Fruit fly (Drosophila melanogaster): ENCODE data around the gene CG15286.
A peak's percentile ranks its signal among the peaks of the same experiment; 100 is the strongest.

Gene CG15286

DNA sequence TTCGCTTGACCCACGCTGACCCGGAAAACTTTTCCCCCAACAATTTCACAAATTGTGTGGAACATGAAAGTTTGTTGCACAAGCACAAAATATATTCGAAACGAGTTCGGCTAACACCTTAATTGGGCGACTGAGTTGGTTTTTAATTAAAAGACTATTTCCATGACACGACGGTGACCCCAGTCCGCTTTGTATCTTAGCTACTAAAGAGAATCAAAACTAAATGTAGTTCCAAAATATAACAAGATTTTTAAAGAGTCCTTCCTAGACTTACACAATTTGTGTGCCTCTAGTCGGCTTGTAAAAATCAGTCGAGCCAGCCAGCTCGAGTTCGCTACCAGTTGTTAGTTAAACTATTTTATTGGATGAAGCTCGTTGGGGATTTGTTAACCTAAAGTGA is at the start of gene CG15286:
Gene CG15286, plus strand, starts transcription at position 301 of the 400 bp plus-strand sequence.
- TF ChIP-seq Snoo (tag; optimal IDR thresholded peaks at IDR 0.05) (no peak), CG8301 (tag; optimal IDR thresholded peaks at IDR 0.05) (no peak), CG15710 (tag; optimal IDR thresholded peaks at IDR 0.05) (no peak), CG34367 (tag; optimal IDR thresholded peaks at IDR 0.05) (no peak), Pif1A (GFP tag; optimal IDR thresholded peaks at IDR 0.05) (no peak), rn (GFP tag; IDR thresholded peaks at IDR 0.05) (no peak), D1 (tag; optimal IDR thresholded peaks at IDR 0.05) (no peak), CG12605 (GFP tag; IDR thresholded peaks at IDR 0.05) (no peak), CG14655 (GFP tag; optimal IDR thresholded peaks at IDR 0.05) (no peak), CG13204 (GFP tag; optimal IDR thresholded peaks at IDR 0.05) (no peak), EcR (GFP tag; optimal IDR thresholded peaks at IDR 0.05) (no peak), CG17806 (tag; optimal IDR thresholded peaks at IDR 0.05) (no peak), gl (tag; optimal IDR thresholded peaks at IDR 0.05) (no peak), Pif1B (GFP tag; optimal IDR thresholded peaks at IDR 0.05) (no peak), fd96Ca (GFP tag; IDR thresholded peaks at IDR 0.05) (no peak), Ets98B (GFP tag; IDR thresholded peaks at IDR 0.05) (no peak), CG9948 (tag; optimal IDR thresholded peaks at IDR 0.05) (no peak), CG4496 (GFP tag; IDR thresholded peaks at IDR 0.05) (no peak), CG10348 (GFP tag; IDR thresholded peaks at IDR 0.05) (no peak), CG8159 (tag; optimal IDR thresholded peaks at IDR 0.05) (no peak)

DNA sequence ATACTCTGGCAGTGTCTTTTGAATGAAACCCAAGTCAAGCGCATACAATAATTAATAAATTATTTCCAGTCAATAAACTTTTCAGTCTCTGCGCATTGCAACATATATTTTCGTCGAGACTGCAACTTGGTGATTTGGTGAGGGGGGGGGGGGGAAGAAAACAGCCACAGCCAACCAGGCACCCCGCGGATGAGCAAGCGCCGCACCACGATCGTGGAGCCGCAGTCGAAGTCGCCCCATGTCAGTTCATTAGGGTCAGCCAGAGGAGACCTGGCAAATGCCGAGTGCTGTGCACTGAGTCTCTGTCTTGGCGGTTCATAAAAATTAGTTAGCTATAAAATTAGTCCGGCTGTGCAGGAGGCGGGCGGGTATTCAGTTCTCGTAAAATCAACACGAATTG is 45.3 kb upstream of the CG15286 start:
- TF ChIP-seq CG10348 (GFP tag; IDR thresholded peaks at IDR 0.05) = no peak
- no peak for TF ChIP-seq CG8159 (tag; optimal IDR thresholded peaks at IDR 0.05)
- no peak for TF ChIP-seq Pif1A (GFP tag; optimal IDR thresholded peaks at IDR 0.05)
- TF ChIP-seq CG32121 (GFP tag; IDR thresholded peaks at IDR 0.05) = no peak

DNA sequence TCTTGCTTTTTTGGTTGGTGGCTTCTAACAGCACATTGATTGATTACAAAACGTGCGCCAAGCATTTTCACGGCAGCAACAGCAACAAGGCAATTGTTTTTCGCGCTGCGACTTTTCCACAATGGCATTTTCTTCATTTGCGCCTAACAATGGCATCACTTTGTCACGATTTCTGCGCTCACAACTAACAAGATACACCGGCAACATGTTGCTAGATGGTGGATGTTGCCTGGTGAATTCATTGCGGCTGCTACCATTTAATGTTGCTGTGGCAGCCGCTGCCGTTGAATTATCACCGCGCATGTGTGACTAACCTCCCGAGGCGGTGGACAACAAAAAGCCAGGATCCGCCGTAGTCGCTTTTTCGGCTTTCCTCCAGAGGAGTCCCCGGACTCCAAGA is 44.1 kb upstream of the CG15286 start:
- TF ChIP-seq rn (GFP tag; IDR thresholded peaks at IDR 0.05) (no peak), Snoo (tag; optimal IDR thresholded peaks at IDR 0.05) (no peak), CG8301 (tag; optimal IDR thresholded peaks at IDR 0.05) (no peak), CG34367 (tag; optimal IDR thresholded peaks at IDR 0.05) (no peak), Pif1A (GFP tag; optimal IDR thresholded peaks at IDR 0.05) (no peak), CG17806 (tag; optimal IDR thresholded peaks at IDR 0.05) (no peak), CG9948 (tag; optimal IDR thresholded peaks at IDR 0.05) (no peak), EcR (GFP tag; optimal IDR thresholded peaks at IDR 0.05) (no peak), CG12605 (GFP tag; IDR thresholded peaks at IDR 0.05) (no peak), CG32121 (GFP tag; IDR thresholded peaks at IDR 0.05) (no peak), CG8159 (tag; optimal IDR thresholded peaks at IDR 0.05) (no peak), CG15710 (tag; optimal IDR thresholded peaks at IDR 0.05) (no peak), CG4496 (GFP tag; IDR thresholded peaks at IDR 0.05) (no peak), fd96Ca (GFP tag; IDR thresholded peaks at IDR 0.05) (no peak), Pif1B (GFP tag; optimal IDR thresholded peaks at IDR 0.05) (no peak)

DNA sequence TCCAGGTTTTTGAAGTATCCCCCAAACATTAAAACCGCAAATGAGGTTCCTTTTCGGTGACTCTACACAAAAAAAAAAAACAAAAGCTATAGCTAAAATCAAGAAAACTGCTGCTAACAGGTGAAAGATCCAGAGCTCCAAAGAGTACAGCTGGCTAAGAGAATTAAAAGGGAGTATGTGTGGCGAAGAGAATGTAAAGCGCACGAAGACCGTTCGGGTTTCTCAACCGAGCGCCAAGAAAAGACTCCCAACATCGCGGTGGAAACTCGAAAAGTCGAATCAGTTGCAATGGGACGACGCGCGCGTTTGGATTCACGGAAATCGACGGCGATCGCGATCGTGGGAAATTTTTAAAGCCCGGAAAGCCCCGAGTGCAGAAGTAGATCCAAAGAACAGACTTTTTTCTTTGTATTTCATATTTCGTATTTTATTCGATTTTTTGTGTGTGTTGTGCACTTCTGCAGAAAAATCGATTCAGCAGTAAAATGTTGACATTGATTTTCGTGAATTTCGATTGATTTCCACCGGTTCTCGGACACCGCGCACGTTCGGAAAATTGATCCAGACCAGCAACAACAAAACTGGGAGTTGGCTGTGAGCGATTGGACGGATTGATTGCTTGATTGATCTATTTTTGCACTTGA is 37.2 kb upstream of the CG15286 start:
- TF ChIP-seq CG34367 (tag; optimal IDR thresholded peaks at IDR 0.05) (no peak), CG12605 (GFP tag; IDR thresholded peaks at IDR 0.05) (peak; percentile 10; the same call in 1 of the 2 replicates), CG4496 (GFP tag; IDR thresholded peaks at IDR 0.05) (peak; percentile 40; the same call in 1 of the 3 replicates), Ets98B (GFP tag; IDR thresholded peaks at IDR 0.05) (peak; percentile 19; the same call in 1 of the 2 replicates), CG13204 (GFP tag; optimal IDR thresholded peaks at IDR 0.05) (peak; percentile 19), fd96Ca (GFP tag; IDR thresholded peaks at IDR 0.05) (peak; percentile 18; the same call in 1 of the 3 replicates), D1 (tag; optimal IDR thresholded peaks at IDR 0.05) (no peak), Pif1B (GFP tag; optimal IDR thresholded peaks at IDR 0.05) (peak; percentile 4)

DNA sequence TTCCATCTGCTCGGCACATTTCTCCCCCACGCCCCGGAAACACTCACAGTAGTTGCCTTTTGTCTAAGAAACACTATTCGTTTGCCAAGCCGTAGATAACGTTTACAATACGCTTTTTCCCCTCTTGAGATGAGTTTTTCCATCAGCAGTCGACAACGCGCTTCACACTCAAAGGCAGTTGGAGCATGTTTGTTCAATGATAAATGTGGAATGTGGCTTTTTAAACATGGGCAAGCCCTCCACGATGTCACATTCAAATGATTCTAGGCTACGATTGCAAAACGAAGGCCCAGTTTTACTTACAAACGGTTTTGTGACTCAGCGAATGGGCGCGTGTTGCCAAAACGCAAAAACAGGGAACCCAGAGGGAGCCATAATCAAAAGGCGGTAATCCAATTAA is 35.6 kb upstream of the CG15286 start:
- TF ChIP-seq CG8159 (tag; optimal IDR thresholded peaks at IDR 0.05) = no peak
- TF ChIP-seq Snoo (tag; optimal IDR thresholded peaks at IDR 0.05) = no peak
- TF ChIP-seq CG12605 (GFP tag; IDR thresholded peaks at IDR 0.05) = no peak
- TF ChIP-seq CG34367 (tag; optimal IDR thresholded peaks at IDR 0.05) = no peak
- TF ChIP-seq Pif1B (GFP tag; optimal IDR thresholded peaks at IDR 0.05) = no peak
- no peak for TF ChIP-seq CG8301 (tag; optimal IDR thresholded peaks at IDR 0.05)
- TF ChIP-seq Ets98B (GFP tag; IDR thresholded peaks at IDR 0.05) = no peak
- no peak for TF ChIP-seq CG14655 (GFP tag; optimal IDR thresholded peaks at IDR 0.05)
- no peak for TF ChIP-seq CG4496 (GFP tag; IDR thresholded peaks at IDR 0.05)
- no peak for TF ChIP-seq D1 (tag; optimal IDR thresholded peaks at IDR 0.05)
- TF ChIP-seq CG13204 (GFP tag; optimal IDR thresholded peaks at IDR 0.05) = no peak

DNA sequence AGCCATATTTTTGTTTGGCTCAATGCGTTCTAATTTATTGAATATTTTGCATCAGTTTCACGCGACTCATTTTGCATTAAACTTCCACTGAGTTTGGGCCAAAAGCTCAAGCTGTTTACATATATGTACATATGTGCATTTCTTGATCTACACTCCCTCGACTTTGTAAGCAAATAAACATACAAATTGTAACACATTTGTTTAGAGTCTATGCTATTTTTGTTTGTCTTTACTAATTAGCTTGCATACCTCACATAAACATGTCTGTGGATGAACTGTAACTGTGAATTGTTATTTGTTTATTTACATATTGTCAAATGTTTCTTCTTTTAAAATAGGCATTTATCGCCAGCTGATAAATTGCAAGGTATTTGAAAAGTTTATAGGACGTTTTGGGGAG is 30.5 kb upstream of the CG15286 start:
- TF ChIP-seq EcR (GFP tag; optimal IDR thresholded peaks at IDR 0.05) (no peak), rn (GFP tag; IDR thresholded peaks at IDR 0.05) (no peak)

DNA sequence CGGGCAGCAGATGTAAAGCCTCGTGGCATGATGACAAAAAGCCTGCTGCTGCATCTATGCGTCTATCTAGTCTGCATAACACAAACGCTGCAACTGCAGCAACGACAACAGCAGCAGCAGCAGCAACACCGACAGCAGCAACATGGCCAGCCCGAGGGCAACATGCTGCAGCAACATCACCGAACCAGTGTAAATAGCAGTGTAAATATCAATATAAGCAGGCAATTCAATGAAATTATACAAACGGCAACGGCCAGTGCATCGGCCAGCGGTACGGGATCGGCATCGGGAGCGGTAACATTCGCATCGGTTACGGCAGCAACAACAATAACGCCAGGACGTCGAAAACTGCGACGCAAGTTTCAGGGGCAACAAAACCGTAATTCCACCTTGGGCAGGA is 29.8 kb upstream of the CG15286 start:
- no peak for TF ChIP-seq fd96Ca (GFP tag; IDR thresholded peaks at IDR 0.05)
